Worm (Caenorhabditis elegans): ENCODE data around the gene end-3.
"Not testable (repeated sequence)": the region's sequence is repeated elsewhere in the genome, so short reads cannot be mapped to it uniquely, and the experiment has no call there.

The end-3 gene

ce11 chrV:14033649-14034048 lies 19.2 kb downstream of the end-3 start, which contains the start of gene ins-10:
Gene ins-10, plus strand, starts transcription at chrV:14033949.
- no peak for TF ChIP-seq nhr-11 (tag; optimal IDR thresholded peaks at IDR 0.05)
- TF ChIP-seq nhr-21 (tag; optimal IDR thresholded peaks at IDR 0.05), result no peak
- no peak for TF ChIP-seq lsy-2 (tag; optimal IDR thresholded peaks at IDR 0.05)
- no peak for TF ChIP-seq nhr-12 (tag; optimal IDR thresholded peaks at IDR 0.05)
- TF ChIP-seq lin-39 (tag; optimal IDR thresholded peaks at IDR 0.05), result no peak
- TF ChIP-seq alr-1 (tag; optimal IDR thresholded peaks at IDR 0.05), result no peak
- TF ChIP-seq ama-1 (optimal IDR thresholded peaks at IDR 0.05), result no peak
- no peak for TF ChIP-seq gmeb-1 (tag; optimal IDR thresholded peaks at IDR 0.05)
- no peak for TF ChIP-seq ceh-82 (tag; optimal IDR thresholded peaks at IDR 0.05)
- TF ChIP-seq ztf-4 (tag; optimal IDR thresholded peaks at IDR 0.05), result no peak
- no peak for TF ChIP-seq mdl-1 (tag; optimal IDR thresholded peaks at IDR 0.05)
- TF ChIP-seq unc-39 (tag; optimal IDR thresholded peaks at IDR 0.05), result no peak
- no peak for TF ChIP-seq aly-2 (tag; optimal IDR thresholded peaks at IDR 0.05)
- no peak for TF ChIP-seq elt-1 (tag; optimal IDR thresholded peaks at IDR 0.05)
- no peak for TF ChIP-seq skn-1 (tag; optimal IDR thresholded peaks at IDR 0.05)
- TF ChIP-seq peb-1 (tag; optimal IDR thresholded peaks at IDR 0.05), result no peak
- no peak for TF ChIP-seq unc-62 (GFP tag; optimal IDR thresholded peaks at IDR 0.05)
- TF ChIP-seq egl-27 (tag; optimal IDR thresholded peaks at IDR 0.05), result no peak

ce11 chrV:14038328-14039084 lies 24.0 kb downstream of the end-3 start, which contains the start of gene vps-39:
Gene vps-39, minus strand, starts transcription at chrV:14038378.
- peak; percentile 28 for TF ChIP-seq sma-9 (GFP tag; optimal IDR thresholded peaks at IDR 0.05)
- not testable (repeated sequence) for TF ChIP-seq sma-9 (tag; optimal IDR thresholded peaks at IDR 0.05)
- TF ChIP-seq unc-55 (GFP tag; optimal IDR thresholded peaks at IDR 0.05), result peak; percentile 25
- TF ChIP-seq sma-3 (GFP tag; optimal IDR thresholded peaks at IDR 0.05), result peak; percentile 28
- peak; percentile 4 for TF ChIP-seq lin-13 (GFP tag; optimal IDR thresholded peaks at IDR 0.05)
- TF ChIP-seq gmeb-1 (tag; optimal IDR thresholded peaks at IDR 0.05), result peak; percentile 8
- peak in 1 of 2 experiments; percentile 35 for TF ChIP-seq lsy-2 (tag; optimal IDR thresholded peaks at IDR 0.05)
- peak; percentile 58 for TF ChIP-seq F13H6.1 (tag; optimal IDR thresholded peaks at IDR 0.05)
- peak; percentile 5 for TF ChIP-seq nhr-129 (tag; optimal IDR thresholded peaks at IDR 0.05)

ce11 chrV:14049274-14049673 lies 34.8 kb downstream of the end-3 start, which contains the start of gene F58D12.1:
Gene F58D12.1, plus strand, starts transcription at chrV:14049574.
- not testable (repeated sequence) for TF ChIP-seq nhr-77, sem-4, nhr-23 (tag; optimal IDR thresholded peaks at IDR 0.05)

- TF ChIP-seq dmd-4 (tag; optimal IDR thresholded peaks at IDR 0.05) (peak; percentile 60), Y55F3AM.14 (GFP tag; optimal IDR thresholded peaks at IDR 0.05) (peak; percentile 86), ceh-16 (tag; optimal IDR thresholded peaks at IDR 0.05) (peak; percentile 89), unc-55 (GFP tag; optimal IDR thresholded peaks at IDR 0.05) (peak; percentile 78), C34F6.9 (tag; optimal IDR thresholded peaks at IDR 0.05) (peak; percentile 91), nhr-10 (tag; optimal IDR thresholded peaks at IDR 0.05) (peak; percentile 39), unc-62 (GFP tag; optimal IDR thresholded peaks at IDR 0.05) (peak; percentile 55), lin-13 (GFP tag; optimal IDR thresholded peaks at IDR 0.05) (peak; percentile 87), sma-3 (GFP tag; optimal IDR thresholded peaks at IDR 0.05) (peak; percentile 98), snpc-4 (tag; optimal IDR thresholded peaks at IDR 0.05) (peak; percentile 68), mdl-1 (tag; optimal IDR thresholded peaks at IDR 0.05) (peak; percentile 58 to 68), nhr-21 (tag; optimal IDR thresholded peaks at IDR 0.05) (peak; percentile 97), ztf-4 (tag; optimal IDR thresholded peaks at IDR 0.05) (peak; percentile 84), zag-1 (tag; optimal IDR thresholded peaks at IDR 0.05) (peak; percentile 69), egl-27 (tag; optimal IDR thresholded peaks at IDR 0.05) (peak; percentile 76), blmp-1 (tag; optimal IDR thresholded peaks at IDR 0.05; ENCODE audit: insufficient read depth) (peak; percentile 80), lin-11 (tag; optimal IDR thresholded peaks at IDR 0.05) (peak; percentile 94), ZK546.5 (tag; optimal IDR thresholded peaks at IDR 0.05) (peak; percentile 35), ceh-82 (tag; optimal IDR thresholded peaks at IDR 0.05) (peak; percentile 67), lsy-2 (tag; optimal IDR thresholded peaks at IDR 0.05) (peak; percentile 82 to 93), fos-1 (tag; optimal IDR thresholded peaks at IDR 0.05) (peak; percentile 83), nhr-129 (tag; optimal IDR thresholded peaks at IDR 0.05) (peak; percentile 68), mab-5 (tag; optimal IDR thresholded peaks at IDR 0.05) (peak; percentile 67), gmeb-1 (tag; optimal IDR thresholded peaks at IDR 0.05) (peak; percentile 88), F13H6.1 (tag; optimal IDR thresholded peaks at IDR 0.05) (peak; percentile 96), R02D3.7 (tag; optimal IDR thresholded peaks at IDR 0.05) (peak; percentile 48), nhr-237 (tag; optimal IDR thresholded peaks at IDR 0.05) (peak; percentile 33), crh-2 (tag; optimal IDR thresholded peaks at IDR 0.05) (peak; percentile 93), skn-1 (tag; optimal IDR thresholded peaks at IDR 0.05) (peak; percentile 13), nhr-25 (tag; optimal IDR thresholded peaks at IDR 0.05) (peak; percentile 90), sem-4 (tag; optimal IDR thresholded peaks at IDR 0.05) (peak; percentile 93), sma-9 (GFP tag; optimal IDR thresholded peaks at IDR 0.05) (peak; percentile 99), nhr-77 (tag; optimal IDR thresholded peaks at IDR 0.05) (peak; percentile 7)
- not testable (repeated sequence) for TF ChIP-seq sma-9 (tag; optimal IDR thresholded peaks at IDR 0.05)
Measured at ce11 chrV:14055097-14055496, 40.6 kb downstream of the end-3 start.

Data from whole organism, L2 larva.